Fruit fly (Drosophila melanogaster) S2 (cell line): ENCODE results near the gene mbm.

Experiments used
- CG8478 ChIP-seq: fragments of >200 bp; optimal IDR thresholded peaks from 2 replicates; lab custom pipeline; 2018
- CTCF ChIP-seq, 2 experiments: fragments of >200 bp; optimal IDR thresholded peaks; 2 replicates each; lab custom pipeline; 2018

mbm gene

dm6 chr2L:273603-274002 is at the start of gene mbm, which contains the start of gene CG11555:
mbm (minus strand) TSS chr2L:273715.
CG11555 (plus strand) TSS chr2L:273836.
- TF ChIP-seq CTCF (optimal IDR thresholded peaks at IDR 0.05; lab: Kevin White, UChicago): no peak
- no peak for TF ChIP-seq CG8478

- no peak for TF ChIP-seq CG8478
- TF ChIP-seq CTCF (optimal IDR thresholded peaks at IDR 0.05; lab: Kevin White, UChicago): no peak
These were observed 49.4 kb upstream of the mbm start for dm6 chr2L:322915-323314.

- TF ChIP-seq CG8478: no peak
- no peak for TF ChIP-seq CTCF (optimal IDR thresholded peaks at IDR 0.05; lab: Kevin White, UChicago)
These were observed 48.3 kb upstream of the mbm start, which contains the start of gene CG33127 for dm6 chr2L:321793-322192. CG33127 (plus strand) TSS chr2L:322101.

dm6 chr2L:321148-321547 is 47.6 kb upstream of the mbm start, which contains the start of gene CG11911:
CG11911 (minus strand) TSS chr2L:321248.
- no peak for TF ChIP-seq CG8478
- no peak for TF ChIP-seq CTCF (optimal IDR thresholded peaks at IDR 0.05; lab: Kevin White, UChicago)

dm6 chr2L:319745-320144 is 46.2 kb upstream of the mbm start:
- TF ChIP-seq CTCF (optimal IDR thresholded peaks at IDR 0.05; lab: Kevin White, UChicago) (no peak), CG8478 (no peak)

- TF ChIP-seq CTCF (optimal IDR thresholded peaks at IDR 0.05; lab: Kevin White, UChicago) (no peak), CG8478 (no peak)
These were observed 45.6 kb upstream of the mbm start, which contains the start of gene CG11912 for dm6 chr2L:319159-319558. CG11912 (minus strand) TSS chr2L:319259.

- no peak for TF ChIP-seq CTCF (optimal IDR thresholded peaks at IDR 0.05; lab: Kevin White, UChicago)
- TF ChIP-seq CG8478: no peak
These were observed 36.4 kb upstream of the mbm start for dm6 chr2L:309812-310431.

- TF ChIP-seq CTCF (optimal IDR thresholded peaks at IDR 0.05; lab: Kevin White, UChicago): no peak
- no peak for TF ChIP-seq CG8478
These were observed 35.7 kb upstream of the mbm start for dm6 chr2L:309177-309576.

- TF ChIP-seq CG8478 (no peak), CTCF (optimal IDR thresholded peaks at IDR 0.05; lab: Kevin White, UChicago) (no peak)
These were observed 34.7 kb upstream of the mbm start for dm6 chr2L:308194-308706.

- TF ChIP-seq CTCF (optimal IDR thresholded peaks at IDR 0.05; lab: Kevin White, UChicago) (no peak), CG8478 (no peak)
These were observed 33.6 kb upstream of the mbm start for dm6 chr2L:307129-307528.

- TF ChIP-seq CG8478: no peak
- TF ChIP-seq CTCF (optimal IDR thresholded peaks at IDR 0.05; lab: Kevin White, UChicago): no peak
These were observed 32.8 kb upstream of the mbm start for dm6 chr2L:306188-306927.

dm6 chr2L:305646-306045 is 32.1 kb upstream of the mbm start, which contains the start of gene Plc21C:
Plc21C (plus strand) TSS chr2L:305935.
- no peak for TF ChIP-seq CG8478
- TF ChIP-seq CTCF (optimal IDR thresholded peaks at IDR 0.05; lab: Kevin White, UChicago): no peak

- TF ChIP-seq CG8478 (no peak), CTCF (optimal IDR thresholded peaks at IDR 0.05; lab: Kevin White, UChicago) (no peak)
These were observed 31.7 kb upstream of the mbm start for dm6 chr2L:305198-305597.

- no peak for TF ChIP-seq CTCF (optimal IDR thresholded peaks at IDR 0.05; lab: Kevin White, UChicago)
- no peak for TF ChIP-seq CG8478
These were observed 29.9 kb upstream of the mbm start for dm6 chr2L:303306-303962.

- TF ChIP-seq CG8478: no peak
These were observed 27.6 kb upstream of the mbm start for dm6 chr2L:300877-301706.
